Fruit fly (Drosophila melanogaster): ENCODE data around the gene CG43732.

CG43732 gene

DNA sequence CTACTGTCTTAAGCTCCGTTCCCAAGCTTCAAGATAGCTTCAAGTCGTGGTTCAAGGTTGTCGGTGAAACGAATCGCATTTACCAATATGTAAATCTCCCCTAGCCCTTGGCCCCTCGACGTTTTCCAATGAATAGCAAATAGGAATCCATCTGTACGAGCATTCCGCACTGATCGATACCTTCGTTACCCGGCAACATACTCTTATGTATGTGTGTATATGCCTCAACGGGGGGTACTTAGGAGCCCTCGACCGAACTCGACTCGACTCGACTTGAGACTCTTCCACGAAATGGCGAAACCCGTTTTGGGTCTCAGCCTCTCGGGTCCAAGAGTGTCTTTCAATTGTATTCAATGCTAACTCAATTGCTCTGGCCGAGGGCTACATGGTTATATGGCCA, 51.7 kb downstream of the CG43732 start (continued):
- TF ChIP-seq Deaf1 (tag; optimal IDR thresholded peaks at IDR 0.05) (peak; percentile 33), Ets65A (GFP tag) (peak; percentile 81), Hr78 (GFP tag; optimal IDR thresholded peaks at IDR 0.05) (peak in 1 of 2 experiments; percentile 20), CG8290 (GFP tag; optimal IDR thresholded peaks at IDR 0.05) (no peak), CG8290 (tag; optimal IDR thresholded peaks at IDR 0.05) (peak in 1 of 2 experiments; percentile 2), vvl (GFP tag; IDR thresholded peaks at IDR 0.05) (peak; percentile 54), ftz-f1 (GFP tag; optimal IDR thresholded peaks at IDR 0.05) (peak; percentile 21), sqz (GFP tag; optimal IDR thresholded peaks at IDR 0.05) (no peak), cg (GFP tag; optimal IDR thresholded peaks at IDR 0.05) (peak; percentile 8), gsb-n (tag; optimal IDR thresholded peaks at IDR 0.05) (peak; percentile 21), CG2116 (GFP tag; optimal IDR thresholded peaks at IDR 0.05) (no peak), sd (tag; optimal IDR thresholded peaks at IDR 0.05) (peak; percentile 85)

DNA sequence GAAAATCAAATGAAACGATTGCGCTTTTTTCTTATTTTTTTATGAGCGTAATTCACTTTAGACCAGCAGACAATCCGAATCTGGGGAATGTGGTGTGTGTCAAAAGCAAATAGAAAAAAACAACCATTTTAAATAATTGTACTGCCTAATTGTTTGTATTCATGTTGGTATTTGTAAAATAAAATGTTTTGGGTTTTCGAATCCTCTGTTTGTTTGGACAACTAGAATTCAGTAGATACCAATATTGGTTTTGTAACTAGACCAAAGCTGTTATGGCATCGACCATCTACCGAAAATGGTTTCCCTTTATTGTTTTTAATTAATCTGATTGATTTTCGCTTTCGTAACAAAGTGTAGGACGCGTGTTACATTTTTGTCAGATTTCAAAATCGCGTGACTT, 60.9 kb downstream of the CG43732 start:
- TF ChIP-seq fd3F (GFP tag; optimal IDR thresholded peaks at IDR 0.05) = peak; percentile 60
- no peak for TF ChIP-seq CG10274 (GFP tag; optimal IDR thresholded peaks at IDR 0.05)
- no peak for TF ChIP-seq gsb-n (tag; optimal IDR thresholded peaks at IDR 0.05)
- no peak for TF ChIP-seq Sox102F (GFP tag; optimal IDR thresholded peaks at IDR 0.05)
- no peak for TF ChIP-seq Nf-YA (GFP tag; IDR thresholded peaks at IDR 0.05)
- TF ChIP-seq CG6272 (GFP tag; IDR thresholded peaks at IDR 0.05) = no peak
- TF ChIP-seq cwo (GFP tag; optimal IDR thresholded peaks at IDR 0.05) = no peak
- no peak for TF ChIP-seq Dek (tag; optimal IDR thresholded peaks at IDR 0.05)
- no peak for TF ChIP-seq hth (optimal IDR thresholded peaks at IDR 0.05)
- no peak for TF ChIP-seq CG7745 (tag; optimal IDR thresholded peaks at IDR 0.05)
- TF ChIP-seq ara (GFP tag; IDR thresholded peaks at IDR 0.05) = 0 out of 2 replicates have a peak, but pooled peaks have one; percentile 38
- peak; percentile 1 for TF ChIP-seq grn (GFP tag; optimal IDR thresholded peaks at IDR 0.05)
- TF ChIP-seq Nf-YB (GFP tag; optimal IDR thresholded peaks at IDR 0.05) = no peak
- no peak for TF ChIP-seq Doc2 (GFP tag; IDR thresholded peaks at IDR 0.05)
- TF ChIP-seq ERR (GFP tag; optimal IDR thresholded peaks at IDR 0.05) = no peak
- peak; percentile 39 for TF ChIP-seq Meics (GFP tag; optimal IDR thresholded peaks at IDR 0.05)
- no peak for TF ChIP-seq NC2α (GFP tag; optimal IDR thresholded peaks at IDR 0.05)
- no peak for TF ChIP-seq Atf3 (GFP tag; optimal IDR thresholded peaks at IDR 0.05)
- TF ChIP-seq Drgx (GFP tag; IDR thresholded peaks at IDR 0.05) = no peak
- peak; percentile 47 for TF ChIP-seq fd102C (GFP tag; optimal IDR thresholded peaks at IDR 0.05)
- TF ChIP-seq CG14014 (GFP tag; IDR thresholded peaks at IDR 0.05) = no peak
- TF ChIP-seq yki (optimal IDR thresholded peaks at IDR 0.05) = no peak
- no peak for TF ChIP-seq az2 (GFP tag; optimal IDR thresholded peaks at IDR 0.05)
- TF ChIP-seq jigr1 (GFP tag; IDR thresholded peaks at IDR 0.05) = no peak
- TF ChIP-seq CG10209 (GFP tag; optimal IDR thresholded peaks at IDR 0.05) = peak; percentile 36
- TF ChIP-seq her (GFP tag; optimal IDR thresholded peaks at IDR 0.05) = no peak
- TF ChIP-seq CG17912 (GFP tag; optimal IDR thresholded peaks at IDR 0.05) = no peak
- peak; percentile 46 for TF ChIP-seq gem (tag; optimal IDR thresholded peaks at IDR 0.05)
- no peak for TF ChIP-seq CG13287 (GFP tag; IDR thresholded peaks at IDR 0.05; ENCODE audit: partially characterized antibody)
- TF ChIP-seq CG11456 (GFP tag; IDR thresholded peaks at IDR 0.05) = no peak
- no peak for TF ChIP-seq gfzf (GFP tag; optimal IDR thresholded peaks at IDR 0.05)
- no peak for TF ChIP-seq CG13775 (GFP tag; optimal IDR thresholded peaks at IDR 0.05)
- 0 out of 3 replicates have a peak, but pooled peaks have one; percentile 22 for TF ChIP-seq CG17361 (GFP tag; IDR thresholded peaks at IDR 0.05)
- peak; percentile 41; the same call in 1 of the 3 replicates for TF ChIP-seq CG11695 (GFP tag; IDR thresholded peaks at IDR 0.05)
- TF ChIP-seq CG34422 (GFP tag; IDR thresholded peaks at IDR 0.05) = no peak
- TF ChIP-seq Atf6 (GFP tag; IDR thresholded peaks at IDR 0.05) = no peak
- no peak for TF ChIP-seq CG8765 (GFP tag; IDR thresholded peaks at IDR 0.05)
- TF ChIP-seq Fer3 (tag; optimal IDR thresholded peaks at IDR 0.05) = peak; percentile 47
- no peak for TF ChIP-seq CG5180 (GFP tag; optimal IDR thresholded peaks at IDR 0.05)
- TF ChIP-seq CG32772 (GFP tag; IDR thresholded peaks at IDR 0.05) = no peak
